Worm (Caenorhabditis elegans) whole organism, early embryonic: ENCODE measurements around the gene C03B1.6.

ENCODE experiments used
- hmg-4 ChIP-seq: fragments of 200-800 bp; sonication (Bioruptor generic); optimal IDR thresholded peaks from 2 replicates; lab custom pipeline; 2018; ENCODE audit warnings: mild to moderate bottlenecking, missing genetic modification characterization, missing compliant biosample characterization
- sea-1 ChIP-seq: fragments of 200-800 bp; sonication (Bioruptor generic); conservative IDR thresholded peaks from 2 replicates; pipeline ENCODE4 v1.3.6; 2022; ENCODE audit warnings: missing genetic modification characterization, missing compliant biosample characterization

- TF ChIP-seq sea-1 (GFP tag; lab: Robert Waterston, UW) (no peak), hmg-4 (no peak)
Observed at ce11 chrX:6338446-6338845, 11.7 kb upstream of the C03B1.6 start.
